Worm (Caenorhabditis elegans) whole organism, late embryonic: Measurements from ENCODE around the gene F16G10.2.

Experiments
- C08G9.2 ChIP-seq: sonication (generic microtip); optimal IDR thresholded peaks from 2 replicates; lab custom pipeline; 2016; ENCODE audit warnings: mild to moderate bottlenecking, missing genetic modification characterization, moderate library complexity, missing compliant biosample characterization
- C38D4.7 ChIP-seq: fragments of 200-800 bp; sonication (Bioruptor generic); optimal IDR thresholded peaks from 2 replicates; lab custom pipeline; 2018; ENCODE audit warnings: mild to moderate bottlenecking, missing genetic modification characterization, moderate library complexity, missing compliant biosample characterization
- F13H6.1 ChIP-seq: sonication (generic microtip); optimal IDR thresholded peaks from 2 replicates; lab custom pipeline; 2016; ENCODE audit warnings: missing genetic modification characterization, missing compliant biosample characterization
- K02D7.2 ChIP-seq: sonication (generic microtip); optimal IDR thresholded peaks from 2 replicates; lab custom pipeline; 2017; ENCODE audit warnings: mild to moderate bottlenecking, missing genetic modification characterization, missing compliant biosample characterization
- K09A11.1 ChIP-seq: sonication (generic microtip); optimal IDR thresholded peaks from 2 replicates; lab custom pipeline; 2017; ENCODE audit warnings: antibody characterized with exemption, mild to moderate bottlenecking, missing genetic modification characterization, missing compliant biosample characterization; ENCODE audit not compliant: insufficient read depth
- T23F11.4 ChIP-seq: fragments of 200-800 bp; sonication (Bioruptor generic); optimal IDR thresholded peaks from 2 replicates; lab custom pipeline; 2018; ENCODE audit warnings: mild to moderate bottlenecking, missing genetic modification characterization, missing compliant biosample characterization
- ahr-1 ChIP-seq: sonication (generic microtip); optimal IDR thresholded peaks from 2 replicates; lab custom pipeline; 2016; ENCODE audit warnings: missing genetic modification characterization, missing compliant biosample characterization
- ceh-22 ChIP-seq: sonication (generic microtip); optimal IDR thresholded peaks from 2 replicates; lab custom pipeline; 2017; ENCODE audit warnings: missing biosample characterization, missing genetic modification characterization
- ceh-31 ChIP-seq: sonication (generic microtip); optimal IDR thresholded peaks from 2 replicates; lab custom pipeline; 2016; ENCODE audit warnings: missing genetic modification characterization, missing compliant biosample characterization
- ceh-48 ChIP-seq: sonication (generic microtip); optimal IDR thresholded peaks from 2 replicates; lab custom pipeline; 2016; ENCODE audit warnings: missing genetic modification characterization, inconsistent platforms, missing compliant biosample characterization
- ceh-6 ChIP-seq: fragments of 200-800 bp; sonication (Bioruptor generic); optimal IDR thresholded peaks from 2 replicates; lab custom pipeline; 2018; ENCODE audit warnings: mild to moderate bottlenecking, missing genetic modification characterization, missing compliant biosample characterization
- ceh-9 ChIP-seq: sonication (generic microtip); optimal IDR thresholded peaks from 2 replicates; lab custom pipeline; 2016; ENCODE audit warnings: mild to moderate bottlenecking, missing genetic modification characterization, inconsistent platforms, missing compliant biosample characterization
- che-1 ChIP-seq: sonication (generic microtip); optimal IDR thresholded peaks from 2 replicates; lab custom pipeline; 2016; ENCODE audit warnings: mild to moderate bottlenecking, missing genetic modification characterization, missing compliant biosample characterization
- dve-1 ChIP-seq: sonication (generic microtip); optimal IDR thresholded peaks from 2 replicates; lab custom pipeline; 2017; ENCODE audit warnings: antibody characterized with exemption, mild to moderate bottlenecking, missing genetic modification characterization, missing compliant biosample characterization
- eyg-1 ChIP-seq: sonication (generic microtip); optimal IDR thresholded peaks from 2 replicates; lab custom pipeline; 2016; ENCODE audit warnings: missing genotype, missing genetic modification characterization, missing compliant biosample characterization
- fkh-6 ChIP-seq: sonication (generic microtip); optimal IDR thresholded peaks from 2 replicates; lab custom pipeline; 2016; ENCODE audit warnings: missing genetic modification characterization, missing compliant biosample characterization
- gmeb-2 ChIP-seq: sonication (generic microtip); optimal IDR thresholded peaks from 2 replicates; lab custom pipeline; 2016; ENCODE audit warnings: missing genetic modification characterization, inconsistent platforms, missing compliant biosample characterization
- hlh-13 ChIP-seq: fragments of 200-800 bp; sonication (Bioruptor generic); optimal IDR thresholded peaks from 2 replicates; lab custom pipeline; 2018; ENCODE audit warnings: mild to moderate bottlenecking, missing genetic modification characterization, missing compliant biosample characterization
- hlh-15 ChIP-seq: sonication (generic microtip); optimal IDR thresholded peaks from 2 replicates; lab custom pipeline; 2016; ENCODE audit warnings: missing genetic modification characterization, missing compliant biosample characterization
- nfya-1 ChIP-seq: sonication (generic microtip); optimal IDR thresholded peaks from 2 replicates; lab custom pipeline; 2017; ENCODE audit warnings: missing genetic modification characterization, mild to moderate bottlenecking, missing compliant biosample characterization, antibody characterized with exemption, moderate library complexity
- nhr-11 ChIP-seq: fragments of 150-350 bp; optimal IDR thresholded peaks from 2 replicates; lab custom pipeline; 2014; ENCODE audit warnings: missing biosample characterization, missing genetic modification characterization
- pax-1 ChIP-seq: fragments of 150-350 bp; optimal IDR thresholded peaks from 2 replicates; lab custom pipeline; 2014; ENCODE audit warnings: missing biosample characterization, missing genetic modification characterization
- pha-2 ChIP-seq: sonication (generic microtip); optimal IDR thresholded peaks from 2 replicates; lab custom pipeline; 2017; ENCODE audit warnings: mild to moderate bottlenecking, missing genetic modification characterization, missing compliant biosample characterization
- pqm-1 ChIP-seq: sonication (generic microtip); optimal IDR thresholded peaks from 2 replicates; lab custom pipeline; 2016; ENCODE audit warnings: missing genetic modification characterization, missing compliant biosample characterization
- ref-2 ChIP-seq: sonication (generic microtip); optimal IDR thresholded peaks from 2 replicates; lab custom pipeline; 2016; ENCODE audit warnings: missing genetic modification characterization, missing compliant biosample characterization
- rnt-1 ChIP-seq: sonication (generic microtip); optimal IDR thresholded peaks from 2 replicates; lab custom pipeline; 2016; ENCODE audit warnings: missing genetic modification characterization, missing compliant biosample characterization
- sdc-2 ChIP-seq: sonication (generic microtip); optimal IDR thresholded peaks from 2 replicates; lab custom pipeline; 2016; ENCODE audit warnings: missing genotype, missing genetic modification characterization, missing compliant biosample characterization
- sox-2 ChIP-seq: fragments of 200-800 bp; sonication (Bioruptor generic); IDR thresholded peaks from 2 replicates; pipeline ENCODE4 v1.3.6; 2022; ENCODE audit warnings: missing genetic modification reagents, missing genetic modification characterization, missing compliant biosample characterization
- sox-4 ChIP-seq: sonication (generic microtip); optimal IDR thresholded peaks from 2 replicates; lab custom pipeline; 2017; ENCODE audit warnings: mild to moderate bottlenecking, missing genetic modification characterization, inconsistent platforms, missing compliant biosample characterization
- syd-9 ChIP-seq: sonication (generic microtip); optimal IDR thresholded peaks from 2 replicates; lab custom pipeline; 2016; ENCODE audit warnings: mild to moderate bottlenecking, missing genetic modification characterization, moderate library complexity, missing compliant biosample characterization
- tbx-7 ChIP-seq: sonication (generic microtip); optimal IDR thresholded peaks from 2 replicates; lab custom pipeline; 2016; ENCODE audit warnings: missing genotype, missing genetic modification characterization, missing compliant biosample characterization
- unc-3 ChIP-seq, 2 experiments: fragments of 200-800 bp in 1 of 2; sonication (Bioruptor generic) in 1 of 2; sonication (generic microtip) in 1 of 2; conservative IDR thresholded peaks in 1 of 2; optimal IDR thresholded peaks in 1 of 2; 2 replicates each; pipeline versions ENCODE4 v1.3.6 to Lab custom; 2016 to 2022; ENCODE audit warnings: missing compliant biosample characterization in 2 of 2, missing genetic modification characterization in 2 of 2, missing genetic modification reagents in 1 of 2
- unc-42 ChIP-seq: sonication (generic microtip); optimal IDR thresholded peaks from 2 replicates; lab custom pipeline; 2016; ENCODE audit warnings: missing genotype, missing genetic modification characterization, missing compliant biosample characterization
- unc-86 ChIP-seq: sonication (generic microtip); optimal IDR thresholded peaks from 2 replicates; lab custom pipeline; 2016; ENCODE audit warnings: missing genetic modification characterization, missing compliant biosample characterization
- zip-5 ChIP-seq: sonication (generic microtip); optimal IDR thresholded peaks from 2 replicates; lab custom pipeline; 2016; ENCODE audit warnings: missing genetic modification characterization, missing compliant biosample characterization

The F16G10.2 gene

ce11 chrII:2336177-2336576, 38.9 kb upstream of the F16G10.2 start:
- TF ChIP-seq dve-1 (peak; percentile 60), gmeb-2 (tag; lab: Kevin White, UChicago) (no peak), sox-4 (tag; lab: Kevin White, UChicago) (no peak), hlh-13 (no peak), zip-5 (no peak), ref-2 (tag; lab: Kevin White, UChicago) (no peak)

ce11 chrII:2340974-2341373, 34.1 kb upstream of the F16G10.2 start:
- no peak for TF ChIP-seq sdc-2 (tag; lab: Kevin White, UChicago)
- no peak for TF ChIP-seq syd-9
- TF ChIP-seq tbx-7 (tag; lab: Kevin White, UChicago), result no peak
- TF ChIP-seq ceh-9 (tag; lab: Kevin White, UChicago), result no peak
- peak; percentile 28 for TF ChIP-seq nfya-1 (tag; lab: Kevin White, UChicago)
- TF ChIP-seq sox-2 (GFP tag; lab: Robert Waterston, UW), result no peak
- TF ChIP-seq ceh-22 (tag; lab: Kevin White, UChicago), result no peak
- no peak for TF ChIP-seq unc-3 (GFP tag; conservative IDR thresholded peaks at IDR 0.05; lab: Robert Waterston, UW)
- TF ChIP-seq unc-3 (tag; optimal IDR thresholded peaks at IDR 0.05; lab: Kevin White, UChicago), result no peak
- TF ChIP-seq hlh-15 (tag; lab: Kevin White, UChicago), result no peak
- no peak for TF ChIP-seq ref-2 (tag; lab: Kevin White, UChicago)
- no peak for TF ChIP-seq ceh-6 (GFP tag; lab: Kevin White, UChicago)
- no peak for TF ChIP-seq C08G9.2 (tag; lab: Kevin White, UChicago)
- no peak for TF ChIP-seq unc-42 (tag; lab: Kevin White, UChicago)
- peak; percentile 92 for TF ChIP-seq rnt-1

ce11 chrII:2341515-2341914, 33.6 kb upstream of the F16G10.2 start, which contains the start of gene enri-1:
Gene enri-1, minus strand, starts transcription at chrII:2341615.
- TF ChIP-seq pha-2 (tag; lab: Kevin White, UChicago) (no peak), nfya-1 (tag; lab: Kevin White, UChicago) (no peak), fkh-6 (tag; lab: Kevin White, UChicago) (no peak), ceh-6 (GFP tag; lab: Kevin White, UChicago) (no peak), K02D7.2 (no peak)

ce11 chrII:2342004-2342479, 33.0 kb upstream of the F16G10.2 start, which contains the start of gene F43C11.6:
Gene F43C11.6, plus strand, starts transcription at chrII:2342429.
- TF ChIP-seq rnt-1 (peak; percentile 28), nhr-11 (no peak), ceh-48 (tag; lab: Kevin White, UChicago) (peak; percentile 20), ceh-31 (tag; lab: Kevin White, UChicago) (peak; percentile 12)

- no peak for TF ChIP-seq ceh-48 (tag; lab: Kevin White, UChicago)
- TF ChIP-seq pax-1, result no peak
- no peak for TF ChIP-seq ceh-31 (tag; lab: Kevin White, UChicago)
- TF ChIP-seq rnt-1, result no peak
- no peak for TF ChIP-seq K09A11.1 (tag; lab: Kevin White, UChicago)
- TF ChIP-seq sox-2 (GFP tag; lab: Robert Waterston, UW), result no peak
- TF ChIP-seq tbx-7 (tag; lab: Kevin White, UChicago), result no peak
- TF ChIP-seq T23F11.4 (GFP tag; lab: Kevin White, UChicago), result no peak
- TF ChIP-seq dve-1, result no peak
- no peak for TF ChIP-seq eyg-1 (tag; lab: Kevin White, UChicago)
- TF ChIP-seq ahr-1 (tag; lab: Kevin White, UChicago), result no peak
- no peak for TF ChIP-seq F13H6.1 (tag; lab: Kevin White, UChicago)
- TF ChIP-seq pqm-1, result no peak
- TF ChIP-seq zip-5, result no peak
- no peak for TF ChIP-seq C38D4.7 (GFP tag; lab: Kevin White, UChicago)
- TF ChIP-seq che-1 (tag; lab: Kevin White, UChicago), result no peak
- no peak for TF ChIP-seq unc-86
- TF ChIP-seq, all 69 proteins: peak for 0
Measured at ce11 chrII:2346672-2347071, 28.4 kb upstream of the F16G10.2 start, which contains the start of gene F43C11.4. Gene F43C11.4, plus strand, starts transcription at chrII:2346972.
